Worm (Caenorhabditis elegans) whole organism, L4/young adult: ENCODE data around the gene F37A4.2.

Experiments
- W03F9.2 ChIP-seq: fragments of 150-350 bp; optimal IDR thresholded peaks from 2 replicates; lab custom pipeline; 2014; ENCODE audit warnings: missing biosample characterization, missing genetic modification characterization
- dao-5 ChIP-seq: sonication (generic microtip); optimal IDR thresholded peaks from 2 replicates; lab custom pipeline; 2016; ENCODE audit warnings: missing genotype, missing genetic modification characterization, moderate library complexity, missing compliant biosample characterization
- him-1 ChIP-seq: sonication (generic microtip); optimal IDR thresholded peaks from 2 replicates; lab custom pipeline; 2016; ENCODE audit warnings: missing genotype, missing genetic modification reagents, missing genetic modification characterization, missing compliant biosample characterization

ce11 chrIII:6722208-6722679, at the start of gene F37A4.2, which contains the start of gene bath-41:
- TF ChIP-seq him-1 (tag; lab: Kevin White, UChicago) (no peak), dao-5 (no peak), W03F9.2 (tag; lab: Kevin White, UChicago) (no peak)
